Worm (Caenorhabditis elegans): ENCODE measurements around the gene alkb-7.
A peak's percentile ranks its signal among the peaks of the same experiment; 100 is the strongest.

The alkb-7 gene

ce11 chrII:12790392-12790791, 2.4 kb upstream of the alkb-7 start:
- TF ChIP-seq ets-7 (tag; optimal IDR thresholded peaks at IDR 0.05): no peak
- TF ChIP-seq ceh-13 (GFP tag; optimal IDR thresholded peaks at IDR 0.05): no peak
- no peak for TF ChIP-seq hmbx-1 (tag; optimal IDR thresholded peaks at IDR 0.05)
- no peak for TF ChIP-seq hnd-1 (tag; optimal IDR thresholded peaks at IDR 0.05)
- no peak for TF ChIP-seq aly-1 (tag; optimal IDR thresholded peaks at IDR 0.05)
- TF ChIP-seq hmg-4 (GFP tag; optimal IDR thresholded peaks at IDR 0.05): no peak
- no peak for TF ChIP-seq flt-1 (GFP tag; IDR thresholded peaks at IDR 0.05)
- no peak for TF ChIP-seq ceh-36 (tag; optimal IDR thresholded peaks at IDR 0.05)

DNA sequence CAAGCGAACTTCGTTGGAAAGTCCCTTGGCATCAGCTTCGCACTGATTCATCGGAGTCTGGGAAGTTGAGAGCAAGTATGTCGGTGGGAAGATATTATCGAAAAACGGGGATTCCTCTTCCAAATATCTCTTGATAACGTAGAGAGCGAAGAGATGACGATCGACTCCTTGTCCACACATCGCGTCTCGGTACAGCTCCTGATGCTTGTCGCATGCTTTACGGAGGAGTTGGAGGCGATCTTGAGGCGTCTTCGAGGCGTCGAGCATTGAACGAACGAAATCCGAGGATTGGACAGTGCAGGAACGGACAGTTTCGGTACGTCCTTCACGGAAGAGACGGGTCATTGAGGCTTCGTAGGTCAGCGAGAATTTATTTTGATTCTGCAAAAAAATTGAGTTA, 1.5 kb upstream of the alkb-7 start:
- TF ChIP-seq ets-7 (tag; optimal IDR thresholded peaks at IDR 0.05): no peak
- TF ChIP-seq tbx-11 (GFP tag; IDR thresholded peaks at IDR 0.05): no peak
- no peak for TF ChIP-seq tbx-37 (GFP tag; conservative IDR thresholded peaks at IDR 0.05)
- TF ChIP-seq flt-1 (GFP tag; IDR thresholded peaks at IDR 0.05): no peak
- TF ChIP-seq aly-1 (tag; optimal IDR thresholded peaks at IDR 0.05): peak; percentile 49
- no peak for TF ChIP-seq sea-1 (GFP tag; conservative IDR thresholded peaks at IDR 0.05)
- no peak for TF ChIP-seq tra-4 (tag; optimal IDR thresholded peaks at IDR 0.05)

ce11 chrII:12785391-12785790, 2.6 kb downstream of the alkb-7 start, which contains the start of gene Y46G5A.15:
Gene Y46G5A.15, minus strand, starts transcription at chrII:12785416.
- no peak for TF ChIP-seq ama-1 (optimal IDR thresholded peaks at IDR 0.05)
- no peak for TF ChIP-seq pes-1 (GFP tag; IDR thresholded peaks at IDR 0.05)
- TF ChIP-seq ets-7 (tag; optimal IDR thresholded peaks at IDR 0.05): no peak
- TF ChIP-seq sea-1 (GFP tag; conservative IDR thresholded peaks at IDR 0.05): no peak

ce11 chrII:12778374-12778773, 9.6 kb downstream of the alkb-7 start:
- peak; percentile 36; the same call in 1 of the 2 replicates for TF ChIP-seq flt-1 (GFP tag; IDR thresholded peaks at IDR 0.05)
- TF ChIP-seq sea-1 (GFP tag; conservative IDR thresholded peaks at IDR 0.05): 0 out of 2 replicates have a peak, but pooled peaks have one; percentile 13

ce11 chrII:12776379-12776778, 11.6 kb downstream of the alkb-7 start, which contains the start of gene Y46G5A.34:
Gene Y46G5A.34, plus strand, starts transcription at chrII:12776679.
- TF ChIP-seq B0310.2 (tag; optimal IDR thresholded peaks at IDR 0.05) (no peak), ets-7 (tag; optimal IDR thresholded peaks at IDR 0.05) (no peak), hmbx-1 (tag; optimal IDR thresholded peaks at IDR 0.05) (no peak), tra-4 (tag; optimal IDR thresholded peaks at IDR 0.05) (no peak)

DNA sequence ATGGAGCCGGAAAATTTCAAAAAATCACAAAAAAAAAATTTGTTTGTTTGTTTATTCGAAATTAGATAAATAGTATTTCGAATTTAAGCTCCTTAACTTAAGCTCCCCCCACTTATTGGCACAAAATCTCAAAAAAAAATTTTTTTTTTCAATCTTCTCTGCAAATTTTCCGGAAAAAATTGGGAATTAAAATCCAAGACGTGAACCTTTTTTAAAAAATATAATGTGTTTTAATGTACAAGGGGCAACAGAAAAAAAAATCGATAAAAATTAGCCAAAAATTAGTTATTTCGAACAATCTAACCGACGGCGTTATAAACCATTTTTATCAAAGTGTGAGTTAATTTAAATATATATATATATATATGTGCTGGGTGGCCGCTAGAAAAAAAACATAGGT, 13.6 kb downstream of the alkb-7 start, which contains the start of gene Y46G5A.14:
TSS of gene Y46G5A.14 (plus strand) at position 301 of the 400 bp plus-strand sequence.
- no peak for TF ChIP-seq B0310.2 (tag; optimal IDR thresholded peaks at IDR 0.05)
- TF ChIP-seq F13C5.2 (tag; optimal IDR thresholded peaks at IDR 0.05): no peak
- no peak for TF ChIP-seq ceh-36 (tag; optimal IDR thresholded peaks at IDR 0.05)
- no peak for TF ChIP-seq pes-1 (GFP tag; IDR thresholded peaks at IDR 0.05)
- TF ChIP-seq tbx-37 (GFP tag; conservative IDR thresholded peaks at IDR 0.05): no peak
- no peak for TF ChIP-seq hmbx-1 (tag; optimal IDR thresholded peaks at IDR 0.05)
- no peak for TF ChIP-seq hnd-1 (tag; optimal IDR thresholded peaks at IDR 0.05)
- TF ChIP-seq tbx-11 (GFP tag; IDR thresholded peaks at IDR 0.05): no peak
- no peak for TF ChIP-seq scrt-1 (GFP tag; IDR thresholded peaks at IDR 0.05)
- no peak for TF ChIP-seq aly-1 (tag; optimal IDR thresholded peaks at IDR 0.05)
- no peak for TF ChIP-seq ama-1 (optimal IDR thresholded peaks at IDR 0.05)
- no peak for TF ChIP-seq tra-4 (tag; optimal IDR thresholded peaks at IDR 0.05)
- TF ChIP-seq hmg-4 (GFP tag; optimal IDR thresholded peaks at IDR 0.05): no peak
- no peak for TF ChIP-seq sea-1 (GFP tag; conservative IDR thresholded peaks at IDR 0.05)
- no peak for TF ChIP-seq ets-7 (tag; optimal IDR thresholded peaks at IDR 0.05)
- TF ChIP-seq ceh-13 (GFP tag; optimal IDR thresholded peaks at IDR 0.05): no peak
- TF ChIP-seq flt-1 (GFP tag; IDR thresholded peaks at IDR 0.05): no peak

- TF ChIP-seq B0310.2 (tag; optimal IDR thresholded peaks at IDR 0.05): no peak
- TF ChIP-seq ama-1 (optimal IDR thresholded peaks at IDR 0.05): no peak
- no peak for TF ChIP-seq tbx-37 (GFP tag; conservative IDR thresholded peaks at IDR 0.05)
- no peak for TF ChIP-seq F13C5.2 (tag; optimal IDR thresholded peaks at IDR 0.05)
- no peak for TF ChIP-seq tbx-11 (GFP tag; IDR thresholded peaks at IDR 0.05)
- no peak for TF ChIP-seq scrt-1 (GFP tag; IDR thresholded peaks at IDR 0.05)
- no peak for TF ChIP-seq flt-1 (GFP tag; IDR thresholded peaks at IDR 0.05)
- no peak for TF ChIP-seq hnd-1 (tag; optimal IDR thresholded peaks at IDR 0.05)
- TF ChIP-seq ceh-13 (GFP tag; optimal IDR thresholded peaks at IDR 0.05): no peak
- no peak for TF ChIP-seq aly-1 (tag; optimal IDR thresholded peaks at IDR 0.05)
- TF ChIP-seq ceh-36 (tag; optimal IDR thresholded peaks at IDR 0.05): no peak
- TF ChIP-seq tra-4 (tag; optimal IDR thresholded peaks at IDR 0.05): no peak
Measured at ce11 chrII:12769947-12770346, 18.0 kb downstream of the alkb-7 start.

- TF ChIP-seq ets-7 (tag; optimal IDR thresholded peaks at IDR 0.05): no peak
- TF ChIP-seq tbx-11 (GFP tag; IDR thresholded peaks at IDR 0.05): no peak
- TF ChIP-seq sea-1 (GFP tag; conservative IDR thresholded peaks at IDR 0.05): no peak
- no peak for TF ChIP-seq hmg-4 (GFP tag; optimal IDR thresholded peaks at IDR 0.05)
- TF ChIP-seq ceh-36 (tag; optimal IDR thresholded peaks at IDR 0.05): no peak
- TF ChIP-seq aly-1 (tag; optimal IDR thresholded peaks at IDR 0.05): no peak
- TF ChIP-seq F13C5.2 (tag; optimal IDR thresholded peaks at IDR 0.05): peak; percentile 30
Measured at ce11 chrII:12768167-12768712, 19.7 kb downstream of the alkb-7 start, which contains the start of the genes vps-2 and tiar-2. Gene vps-2, minus strand, starts transcription at chrII:12768217. Gene tiar-2, plus strand, starts transcription at chrII:12768686.

All from whole organism, early embryonic.